Fruit fly (Drosophila melanogaster) whole organism, embryonic: ENCODE results near the gene CG31680.

ENCODE experiments used
- Bdp1 ChIP-seq: fragments of 200-800 bp; sonication (Bioruptor generic); optimal IDR thresholded peaks from 3 replicates; lab custom pipeline; 2016; ENCODE audit warnings: missing biosample characterization, missing genetic modification characterization
- Bteb2 ChIP-seq: fragments of 200-800 bp; sonication (Bioruptor generic); optimal IDR thresholded peaks from 2 replicates; lab custom pipeline; 2016; ENCODE audit warnings: missing biosample characterization, missing genetic modification characterization
- CG10147 ChIP-seq: fragments of 200-800 bp; sonication (Bioruptor generic); optimal IDR thresholded peaks from 2 replicates; lab custom pipeline; 2019; ENCODE audit warnings: missing biosample characterization, mild to moderate bottlenecking, missing genetic modification characterization, moderate library complexity
- CG11085 ChIP-seq: fragments of 200-800 bp; sonication (Bioruptor generic); IDR thresholded peaks from 2 replicates; pipeline ENCODE4 v1.3.6; 2022; ENCODE audit warnings: missing biosample characterization, missing genetic modification characterization
- CG11247 ChIP-seq: fragments of 200-800 bp; sonication (Bioruptor generic); IDR thresholded peaks from 2 replicates; pipeline ENCODE4 v1.3.6; 2022; ENCODE audit warnings: missing biosample characterization, missing genetic modification characterization
- CG11398 ChIP-seq: fragments of 200-800 bp; sonication (Bioruptor generic); optimal IDR thresholded peaks from 2 replicates; lab custom pipeline; 2016; ENCODE audit warnings: missing biosample characterization, missing genetic modification characterization
- CG11560 ChIP-seq: fragments of 200-800 bp; sonication (Bioruptor generic); IDR thresholded peaks from 3 replicates; pipeline ENCODE4 v1.3.6; 2022; ENCODE audit warnings: missing biosample characterization, missing genetic modification characterization
- CG15011 ChIP-seq: fragments of 200-800 bp; sonication (Bioruptor generic); optimal IDR thresholded peaks from 3 replicates; lab custom pipeline; 2018; ENCODE audit warnings: missing biosample characterization, mild to moderate bottlenecking, missing genetic modification characterization
- CG17359 ChIP-seq: fragments of 200-800 bp; sonication (Bioruptor generic); optimal IDR thresholded peaks from 3 replicates; lab custom pipeline; 2018; ENCODE audit warnings: missing biosample characterization, mild to moderate bottlenecking, missing genetic modification characterization, moderate library complexity
- CG2129 ChIP-seq: fragments of 200-800 bp; sonication (Bioruptor generic); IDR thresholded peaks from 2 replicates; pipeline ENCODE4 v1.3.6; 2022; ENCODE audit warnings: missing biosample characterization, missing genetic modification characterization; ENCODE audit not compliant: partially characterized antibody
- CG2889 ChIP-seq: fragments of 200-800 bp; sonication (Bioruptor generic); IDR thresholded peaks from 3 replicates; pipeline ENCODE4 v1.3.6; 2022; ENCODE audit warnings: missing biosample characterization, missing genetic modification characterization
- CG31388 ChIP-seq: fragments of 200-800 bp; sonication (Bioruptor generic); optimal IDR thresholded peaks from 2 replicates; lab custom pipeline; 2016; ENCODE audit warnings: missing biosample characterization, missing genetic modification characterization
- CG4282 ChIP-seq: fragments of 200-800 bp; sonication (Bioruptor generic); optimal IDR thresholded peaks from 2 replicates; lab custom pipeline; 2016; ENCODE audit warnings: missing biosample characterization, missing genetic modification characterization
- CG5180 ChIP-seq: fragments of 200-800 bp; sonication (Bioruptor generic); optimal IDR thresholded peaks from 3 replicates; lab custom pipeline; 2017; ENCODE audit warnings: missing biosample characterization, missing genetic modification characterization, mild to moderate bottlenecking, moderate library complexity, missing genetic modification reagents
- CG5245 ChIP-seq: fragments of 200-800 bp; sonication (Bioruptor generic); optimal IDR thresholded peaks from 3 replicates; lab custom pipeline; 2016; ENCODE audit warnings: missing biosample characterization, missing genetic modification characterization
- CG6272 ChIP-seq: fragments of 200-800 bp; sonication (Bioruptor generic); IDR thresholded peaks from 2 replicates; pipeline ENCODE4 v1.3.6; 2022; ENCODE audit warnings: missing biosample characterization, missing genetic modification characterization
- CG7556 ChIP-seq: fragments of 200-800 bp; sonication (Bioruptor generic); optimal IDR thresholded peaks from 2 replicates; lab custom pipeline; 2017; ENCODE audit warnings: missing biosample characterization, mild to moderate bottlenecking, missing genetic modification characterization
- CG7745 ChIP-seq: fragments of 200-800 bp; sonication (Bioruptor generic); optimal IDR thresholded peaks from 2 replicates; lab custom pipeline; 2018; ENCODE audit warnings: missing biosample characterization, mild to moderate bottlenecking, missing genetic modification characterization, moderate library complexity
- CG8388 ChIP-seq: fragments of 200-800 bp; sonication (Bioruptor generic); optimal IDR thresholded peaks from 2 replicates; lab custom pipeline; 2019; ENCODE audit warnings: missing biosample characterization, mild to moderate bottlenecking, missing genetic modification characterization, moderate library complexity
- Dip2 ChIP-seq: fragments of 200-800 bp; sonication (Bioruptor generic); IDR thresholded peaks from 2 replicates; pipeline ENCODE4 v1.3.6; 2022; ENCODE audit warnings: missing biosample characterization, missing genetic modification characterization
- Dll ChIP-seq: fragments of 200-800 bp; sonication (Bioruptor generic); IDR thresholded peaks from 4 replicates; pipeline ENCODE4 v1.3.6; 2022; ENCODE audit warnings: missing biosample characterization, missing genetic modification characterization; ENCODE audit not compliant: partially characterized antibody
- Doc2 ChIP-seq: fragments of 200-800 bp; sonication (Bioruptor generic); IDR thresholded peaks from 2 replicates; pipeline ENCODE4 v1.3.6; 2022; ENCODE audit warnings: missing biosample characterization, missing genetic modification characterization
- HLH4C ChIP-seq: fragments of 200-800 bp; sonication (Bioruptor generic); IDR thresholded peaks from 3 replicates; pipeline ENCODE4 v1.3.6; 2022; ENCODE audit warnings: missing biosample characterization, missing genetic modification characterization; ENCODE audit not compliant: partially characterized antibody
- Hr78 ChIP-seq, 2 experiments: fragments of 200-800 bp in 1 of 2; fragments of >200 bp in 1 of 2; sonication (Bioruptor generic) in 1 of 2; optimal IDR thresholded peaks; 2 replicates each; lab custom pipeline; 2017 to 2019; ENCODE audit warnings: missing biosample characterization in 2 of 2, missing genetic modification characterization in 2 of 2, mild to moderate bottlenecking in 1 of 2, moderate library complexity in 1 of 2
- Hsf ChIP-seq: fragments of 200-800 bp; sonication (Bioruptor generic); optimal IDR thresholded peaks from 3 replicates; lab custom pipeline; 2016; ENCODE audit warnings: missing biosample characterization, missing genetic modification characterization
- Lim3 ChIP-seq: fragments of 200-800 bp; sonication (Bioruptor generic); IDR thresholded peaks from 2 replicates; pipeline ENCODE4 v1.3.6; 2022; ENCODE audit warnings: missing biosample characterization, missing genetic modification characterization
- MBD-R2 ChIP-seq: fragments of 200-800 bp; sonication (Bioruptor generic); IDR thresholded peaks from 2 replicates; pipeline ENCODE4 v1.3.6; 2022; ENCODE audit warnings: missing biosample characterization, missing genetic modification characterization
- Mad ChIP-seq: fragments of 200-800 bp; sonication (Bioruptor generic); optimal IDR thresholded peaks from 2 replicates; lab custom pipeline; 2016; ENCODE audit warnings: missing biosample characterization, missing genetic modification characterization
- Max ChIP-seq: fragments of 200-800 bp; sonication (Bioruptor generic); optimal IDR thresholded peaks from 2 replicates; lab custom pipeline; 2016; ENCODE audit warnings: missing biosample characterization, mild to moderate bottlenecking, missing genetic modification characterization
- NC2β ChIP-seq: fragments of 200-800 bp; sonication (Bioruptor generic); optimal IDR thresholded peaks from 2 replicates; lab custom pipeline; 2016; ENCODE audit warnings: missing biosample characterization, missing genetic modification characterization
- NK7.1 ChIP-seq: fragments of 200-800 bp; sonication (Bioruptor generic); optimal IDR thresholded peaks from 3 replicates; lab custom pipeline; 2016; ENCODE audit warnings: missing biosample characterization, missing genetic modification characterization
- Nf-YA ChIP-seq: fragments of 200-800 bp; sonication (Bioruptor generic); IDR thresholded peaks from 2 replicates; pipeline ENCODE4 v1.3.6; 2022; ENCODE audit warnings: missing biosample characterization, missing genetic modification characterization
- Oaz ChIP-seq: fragments of 200-800 bp; sonication (Bioruptor generic); IDR thresholded peaks from 2 replicates; pipeline ENCODE4 v1.3.6; 2022; ENCODE audit warnings: missing biosample characterization, missing genetic modification characterization
- Spps ChIP-seq: fragments of 200-800 bp; sonication (Bioruptor generic); optimal IDR thresholded peaks from 2 replicates; lab custom pipeline; 2018; ENCODE audit warnings: missing biosample characterization, mild to moderate bottlenecking, missing genetic modification characterization
- ato ChIP-seq: fragments of 200-800 bp; sonication (Bioruptor generic); IDR thresholded peaks from 2 replicates; pipeline ENCODE4 v1.3.6; 2022; ENCODE audit warnings: missing biosample characterization, missing genetic modification characterization; ENCODE audit not compliant: partially characterized antibody
- chif ChIP-seq, 2 experiments: fragments of 200-800 bp; sonication (Bioruptor generic); optimal IDR thresholded peaks; 3 replicates each; lab custom pipeline; 2016; ENCODE audit warnings: missing biosample characterization in 2 of 2, missing genetic modification characterization in 2 of 2
- crol ChIP-seq: fragments of 200-800 bp; sonication (Bioruptor generic); IDR thresholded peaks from 2 replicates; pipeline ENCODE4 v1.3.6; 2022; ENCODE audit warnings: missing biosample characterization, missing genetic modification characterization
- cwo ChIP-seq: fragments of 200-800 bp; sonication (Bioruptor generic); optimal IDR thresholded peaks from 3 replicates; lab custom pipeline; 2017; ENCODE audit warnings: missing biosample characterization, missing genetic modification characterization, mild to moderate bottlenecking, moderate library complexity, missing genetic modification reagents
- disco-r ChIP-seq: fragments of 200-800 bp; sonication (Bioruptor generic); optimal IDR thresholded peaks from 2 replicates; lab custom pipeline; 2016; ENCODE audit warnings: missing biosample characterization, missing genetic modification characterization
- en ChIP-seq: fragments of 200-800 bp; sonication (Bioruptor generic); optimal IDR thresholded peaks from 2 replicates; lab custom pipeline; 2016; ENCODE audit warnings: missing biosample characterization, missing genetic modification characterization
- gcm ChIP-seq: fragments of 200-800 bp; sonication (Bioruptor generic); optimal IDR thresholded peaks from 2 replicates; lab custom pipeline; 2019; ENCODE audit warnings: missing biosample characterization, mild to moderate bottlenecking, missing genetic modification characterization, moderate library complexity
- kay ChIP-seq: fragments of 200-800 bp; sonication (Bioruptor generic); optimal IDR thresholded peaks from 2 replicates; lab custom pipeline; 2016; ENCODE audit warnings: missing biosample characterization, missing genetic modification characterization
- kni ChIP-seq: fragments of 200-800 bp; sonication (Bioruptor generic); optimal IDR thresholded peaks from 3 replicates; lab custom pipeline; 2017; ENCODE audit warnings: mild to moderate bottlenecking, missing biosample characterization, missing genetic modification reagents, missing genetic modification characterization
- lov ChIP-seq, 2 experiments: fragments of 200-800 bp in 1 of 2; fragments of >200 bp in 1 of 2; sonication (Bioruptor generic) in 1 of 2; IDR thresholded peaks in 1 of 2; optimal IDR thresholded peaks in 1 of 2; 2 replicates in 1 of 2; 3 replicates in 1 of 2; pipeline versions ENCODE4 v1.3.6 to Lab custom; 2017 to 2022; ENCODE audit warnings: missing biosample characterization in 1 of 2, missing genetic modification characterization in 1 of 2
- mam ChIP-seq: fragments of 200-800 bp; sonication (Bioruptor generic); optimal IDR thresholded peaks from 3 replicates; lab custom pipeline; 2016; ENCODE audit warnings: missing biosample characterization, missing genetic modification characterization
- sisA ChIP-seq: fragments of 200-800 bp; sonication (Bioruptor generic); IDR thresholded peaks from 2 replicates; pipeline ENCODE4 v1.3.6; 2022; ENCODE audit warnings: missing biosample characterization, missing genetic modification characterization
- sna ChIP-seq: fragments of 200-800 bp; sonication (Bioruptor generic); IDR thresholded peaks from 2 replicates; pipeline ENCODE4 v1.3.6; 2022; ENCODE audit warnings: missing biosample characterization, missing genetic modification characterization; ENCODE audit not compliant: partially characterized antibody
- stwl ChIP-seq: fragments of 200-800 bp; sonication (Bioruptor generic); optimal IDR thresholded peaks from 3 replicates; lab custom pipeline; 2018; ENCODE audit warnings: missing biosample characterization, mild to moderate bottlenecking, missing genetic modification characterization, moderate library complexity
- ttk ChIP-seq: fragments of 200-800 bp; sonication (Bioruptor generic); IDR thresholded peaks from 2 replicates; pipeline ENCODE4 v2.1.2; 2022; ENCODE audit warnings: missing biosample characterization, missing genetic modification characterization
- unpg ChIP-seq: fragments of 200-800 bp; sonication (Bioruptor generic); optimal IDR thresholded peaks from 3 replicates; lab custom pipeline; 2018; ENCODE audit warnings: missing biosample characterization, mild to moderate bottlenecking, missing genetic modification characterization, moderate library complexity

CG31680 gene

dm6 chr2L:20647240-20647908, 7.5 kb downstream of the CG31680 start (continued):
- TF ChIP-seq Lim3 (GFP tag; lab: Robert Waterston, UW) (no peak), CG15011 (GFP tag; lab: Kevin White, UChicago) (no peak), NK7.1 (GFP tag; lab: Kevin White, UChicago) (no peak), Bdp1 (GFP tag; lab: Kevin White, UChicago) (no peak), Spps (tag; lab: Kevin White, UChicago) (no peak), Nf-YA (GFP tag; lab: Robert Waterston, UW) (no peak), CG7745 (no peak), CG6272 (GFP tag; lab: Robert Waterston, UW) (no peak), chif (GFP tag; optimal IDR thresholded peaks at IDR 0.05; lab: Kevin White, UChicago) (no peak), CG11247 (GFP tag; lab: Robert Waterston, UW) (no peak), NC2β (no peak), Oaz (GFP tag; lab: Robert Waterston, UW) (no peak), CG11085 (GFP tag; lab: Robert Waterston, UW) (no peak), CG11398 (no peak), CG5180 (GFP tag; lab: Kevin White, UChicago) (no peak), CG10147 (GFP tag; lab: Kevin White, UChicago) (peak; percentile 4), Bteb2 (GFP tag; lab: Kevin White, UChicago) (peak; percentile 9), CG2129 (no peak), HLH4C (GFP tag; lab: Robert Waterston, UW) (no peak), CG17359 (tag; lab: Kevin White, UChicago) (no peak), CG7556 (GFP tag; lab: Kevin White, UChicago) (no peak), disco-r (no peak), ttk (GFP tag; lab: Robert Waterston, UW) (no peak), stwl (peak; percentile 58), CG31388 (GFP tag; lab: Kevin White, UChicago) (no peak), Hsf (GFP tag; lab: Kevin White, UChicago) (no peak), sna (GFP tag; lab: Robert Waterston, UW) (no peak), Dll (no peak), Hr78 (GFP tag; optimal IDR thresholded peaks at IDR 0.05; lab: Kevin White, UChicago) (no peak), Max (GFP tag; lab: Kevin White, UChicago) (peak; percentile 84), CG5245 (GFP tag; lab: Kevin White, UChicago) (no peak), sisA (GFP tag; lab: Robert Waterston, UW) (no peak), kni (GFP tag; lab: Kevin White, UChicago) (no peak), lov (optimal IDR thresholded peaks at IDR 0.05; lab: Kevin White, UChicago) (no peak), lov (GFP tag; IDR thresholded peaks at IDR 0.05; lab: Robert Waterston, UW) (no peak), CG8388 (GFP tag; lab: Kevin White, UChicago) (no peak), Mad (GFP tag; lab: Kevin White, UChicago) (no peak), kay (no peak), Dip2 (no peak), CG11560 (tag; lab: Robert Waterston, UW) (no peak), CG2889 (GFP tag; lab: Robert Waterston, UW) (no peak), MBD-R2 (GFP tag; lab: Robert Waterston, UW) (no peak), Doc2 (GFP tag; lab: Robert Waterston, UW) (no peak), CG4282 (no peak), gcm (GFP tag; lab: Kevin White, UChicago) (no peak), crol (GFP tag; lab: Robert Waterston, UW) (no peak), ato (GFP tag; lab: Robert Waterston, UW) (no peak), en (GFP tag; lab: Kevin White, UChicago) (no peak), mam (GFP tag; lab: Kevin White, UChicago) (no peak), cwo (no peak), unpg (GFP tag; lab: Kevin White, UChicago) (no peak)
